Fruit fly (Drosophila melanogaster) whole organism, pupa: Measurements from ENCODE around the gene SmydA-8.
A peak's percentile ranks its signal among the peaks of the same experiment; 100 is the strongest.

ENCODE experiments used
- CG10348 ChIP-seq: fragments of 200-800 bp; sonication (Bioruptor generic); IDR thresholded peaks from 2 replicates; pipeline ENCODE4 v1.3.6; 2022; ENCODE audit warnings: missing biosample characterization, missing genetic modification characterization
- CG12605 ChIP-seq: fragments of 200-800 bp; sonication (Bioruptor generic); IDR thresholded peaks from 2 replicates; pipeline ENCODE4 v1.3.6; 2022; ENCODE audit warnings: missing biosample characterization, missing genetic modification characterization
- CG14655 ChIP-seq: fragments of 200-800 bp; sonication (Bioruptor generic); optimal IDR thresholded peaks from 3 replicates; lab custom pipeline; 2017; ENCODE audit warnings: mild to moderate bottlenecking, missing biosample characterization, missing genetic modification reagents, missing genetic modification characterization
- CG15710 ChIP-seq: fragments of 200-800 bp; sonication (Bioruptor generic); optimal IDR thresholded peaks from 2 replicates; lab custom pipeline; 2018; ENCODE audit warnings: missing biosample characterization, mild to moderate bottlenecking, missing genetic modification characterization, moderate library complexity
- CG17806 ChIP-seq: fragments of 200-800 bp; sonication (Bioruptor generic); optimal IDR thresholded peaks from 2 replicates; lab custom pipeline; 2018; ENCODE audit warnings: missing biosample characterization, mild to moderate bottlenecking, missing genetic modification characterization, moderate library complexity
- CG32121 ChIP-seq: fragments of 200-800 bp; sonication (Bioruptor generic); IDR thresholded peaks from 2 replicates; pipeline ENCODE4 v1.3.6; 2022; ENCODE audit warnings: missing biosample characterization, missing genetic modification characterization
- CG34367 ChIP-seq: fragments of 200-800 bp; sonication (Bioruptor generic); optimal IDR thresholded peaks from 2 replicates; lab custom pipeline; 2018; ENCODE audit warnings: missing biosample characterization, mild to moderate bottlenecking, missing genetic modification characterization
- CG4496 ChIP-seq: fragments of 200-800 bp; sonication (Bioruptor generic); IDR thresholded peaks from 3 replicates; pipeline ENCODE4 v1.3.6; 2022; ENCODE audit warnings: missing biosample characterization, missing genetic modification characterization
- CG8159 ChIP-seq: fragments of 200-800 bp; sonication (Bioruptor generic); optimal IDR thresholded peaks from 3 replicates; lab custom pipeline; 2018; ENCODE audit warnings: missing biosample characterization, mild to moderate bottlenecking, missing genetic modification characterization, moderate library complexity
- CG8301 ChIP-seq: fragments of 200-800 bp; sonication (Bioruptor generic); optimal IDR thresholded peaks from 2 replicates; lab custom pipeline; 2018; ENCODE audit warnings: missing biosample characterization, mild to moderate bottlenecking, missing genetic modification characterization
- CG9948 ChIP-seq: fragments of 200-800 bp; sonication (Bioruptor generic); optimal IDR thresholded peaks from 2 replicates; lab custom pipeline; 2018; ENCODE audit warnings: missing biosample characterization, mild to moderate bottlenecking, missing genetic modification characterization, moderate library complexity
- D1 ChIP-seq: fragments of 200-800 bp; sonication (Bioruptor generic); optimal IDR thresholded peaks from 2 replicates; lab custom pipeline; 2018; ENCODE audit warnings: missing biosample characterization, mild to moderate bottlenecking, missing genetic modification characterization, moderate library complexity
- EcR ChIP-seq: fragments of 200-800 bp; sonication (Bioruptor generic); optimal IDR thresholded peaks from 3 replicates; lab custom pipeline; 2019; ENCODE audit warnings: missing biosample characterization, missing genetic modification characterization, mild to moderate bottlenecking, moderate library complexity, missing genetic modification reagents
- Ets98B ChIP-seq: fragments of 200-800 bp; sonication (Bioruptor generic); IDR thresholded peaks from 2 replicates; pipeline ENCODE4 v1.3.6; 2022; ENCODE audit warnings: missing biosample characterization, missing genetic modification characterization
- Pif1A ChIP-seq: fragments of 200-800 bp; sonication (Bioruptor generic); optimal IDR thresholded peaks from 3 replicates; lab custom pipeline; 2016; ENCODE audit warnings: missing biosample characterization, missing genetic modification characterization
- Pif1B ChIP-seq: fragments of 200-800 bp; sonication (Bioruptor generic); optimal IDR thresholded peaks from 3 replicates; lab custom pipeline; 2016; ENCODE audit warnings: missing biosample characterization, missing genetic modification characterization
- Snoo ChIP-seq: fragments of 200-800 bp; sonication (Bioruptor generic); optimal IDR thresholded peaks from 3 replicates; lab custom pipeline; 2017; ENCODE audit warnings: missing biosample characterization, mild to moderate bottlenecking, missing genetic modification characterization, inconsistent platforms
- fd96Ca ChIP-seq: fragments of 200-800 bp; sonication (Bioruptor generic); IDR thresholded peaks from 3 replicates; pipeline ENCODE4 v1.3.6; 2022; ENCODE audit warnings: missing biosample characterization, missing genetic modification characterization
- gl ChIP-seq: fragments of 200-800 bp; sonication (Bioruptor generic); optimal IDR thresholded peaks from 2 replicates; lab custom pipeline; 2018; ENCODE audit warnings: missing biosample characterization, mild to moderate bottlenecking, missing genetic modification characterization
- rn ChIP-seq: fragments of 200-800 bp; sonication (Bioruptor generic); IDR thresholded peaks from 2 replicates; pipeline ENCODE4 v1.3.6; 2022; ENCODE audit warnings: missing biosample characterization, missing genetic modification characterization

SmydA-8 gene

DNA sequence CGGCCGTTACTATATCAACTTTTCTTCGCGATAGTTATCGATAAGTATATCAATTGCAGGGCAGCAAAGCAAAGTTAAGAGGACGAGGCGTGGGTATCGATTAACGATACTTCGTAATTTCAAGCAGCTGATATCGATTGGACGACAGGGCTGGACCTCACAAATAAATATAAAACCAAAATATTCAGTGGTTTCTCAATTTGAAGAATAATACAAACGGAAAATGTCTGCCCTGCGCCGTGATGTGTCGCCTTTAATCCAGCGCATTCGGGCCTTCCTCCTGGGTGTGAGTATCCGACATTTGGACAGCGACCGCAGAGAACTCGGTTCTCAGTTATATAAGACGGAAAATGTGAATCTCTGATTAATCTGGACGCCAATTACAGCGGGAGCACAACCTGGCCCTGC, 41.2 kb downstream of the SmydA-8 start, which contains the start of gene ND-B14.5A:
TSS of gene ND-B14.5A (plus strand) at position 107 of the 408 bp plus-strand sequence.
- TF ChIP-seq CG4496 (GFP tag; lab: Robert Waterston, UW) (0 out of 3 replicates have a peak, but pooled peaks have one; percentile 18), Pif1B (GFP tag; lab: Kevin White, UChicago) (no peak)

DNA sequence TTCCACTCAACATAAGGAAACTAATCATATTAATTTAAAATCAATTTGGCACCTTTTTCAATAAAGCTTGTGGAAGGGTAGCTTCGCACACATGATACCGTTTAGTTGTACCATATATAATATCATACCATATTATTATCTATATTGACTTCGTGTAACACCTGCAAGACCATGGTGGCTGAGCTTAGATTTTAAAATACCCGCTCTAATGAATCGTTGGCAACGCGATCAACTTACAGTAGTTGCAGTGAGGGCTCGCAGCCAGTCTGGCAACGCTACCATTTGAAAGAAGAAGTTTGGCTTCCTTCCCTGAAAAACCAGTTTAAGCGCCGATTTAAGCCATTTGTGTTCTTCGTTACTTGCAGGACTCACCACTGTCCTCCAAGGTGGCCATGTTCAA, 43.2 kb downstream of the SmydA-8 start:
- TF ChIP-seq CG15710 (tag; lab: Kevin White, UChicago): no peak
- no peak for TF ChIP-seq rn
- no peak for TF ChIP-seq CG12605
- TF ChIP-seq gl (tag; lab: Kevin White, UChicago): no peak
- no peak for TF ChIP-seq CG10348 (GFP tag; lab: Robert Waterston, UW)
- no peak for TF ChIP-seq CG14655 (GFP tag; lab: Kevin White, UChicago)
- TF ChIP-seq EcR: no peak
- no peak for TF ChIP-seq fd96Ca (GFP tag; lab: Robert Waterston, UW)
- TF ChIP-seq CG9948 (tag; lab: Kevin White, UChicago): no peak
- TF ChIP-seq Snoo (tag; lab: Kevin White, UChicago): no peak
- TF ChIP-seq CG4496 (GFP tag; lab: Robert Waterston, UW): no peak
- no peak for TF ChIP-seq CG8159 (tag; lab: Kevin White, UChicago)
- TF ChIP-seq Pif1A (GFP tag; lab: Kevin White, UChicago): no peak
- TF ChIP-seq Ets98B (GFP tag; lab: Robert Waterston, UW): no peak
- no peak for TF ChIP-seq Pif1B (GFP tag; lab: Kevin White, UChicago)
- TF ChIP-seq, all 21 proteins: peak for 0

dm6 chrX:2168485-2169199, 45.0 kb downstream of the SmydA-8 start:
- TF ChIP-seq CG32121 (GFP tag; lab: Robert Waterston, UW): peak; percentile 62
- no peak for TF ChIP-seq CG12605
- TF ChIP-seq CG34367: no peak
- TF ChIP-seq, all 21 proteins: peak for 1

dm6 chrX:2166129-2166528, 47.5 kb downstream of the SmydA-8 start:
- TF ChIP-seq fd96Ca (GFP tag; lab: Robert Waterston, UW): peak; percentile 87
- TF ChIP-seq CG9948 (tag; lab: Kevin White, UChicago): no peak
- TF ChIP-seq Pif1B (GFP tag; lab: Kevin White, UChicago): no peak
- TF ChIP-seq Pif1A (GFP tag; lab: Kevin White, UChicago): no peak
- TF ChIP-seq CG32121 (GFP tag; lab: Robert Waterston, UW): peak; percentile 69
- TF ChIP-seq CG34367: no peak
- 0 out of 2 replicates have a peak, but pooled peaks have one; percentile 47 for TF ChIP-seq CG10348 (GFP tag; lab: Robert Waterston, UW)
- peak; percentile 80 for TF ChIP-seq CG8301 (tag; lab: Kevin White, UChicago)
- TF ChIP-seq Snoo (tag; lab: Kevin White, UChicago): no peak
- no peak for TF ChIP-seq CG14655 (GFP tag; lab: Kevin White, UChicago)
- TF ChIP-seq D1 (tag; lab: Kevin White, UChicago): no peak
- TF ChIP-seq CG8159 (tag; lab: Kevin White, UChicago): no peak
- peak; percentile 85 for TF ChIP-seq Ets98B (GFP tag; lab: Robert Waterston, UW)
- TF ChIP-seq CG4496 (GFP tag; lab: Robert Waterston, UW): peak; percentile 90
- TF ChIP-seq CG12605: peak; percentile 64
- TF ChIP-seq rn: peak; percentile 49; the same call in 1 of the 2 replicates
- TF ChIP-seq CG15710 (tag; lab: Kevin White, UChicago): no peak
- TF ChIP-seq, all 21 proteins: peak for 8

dm6 chrX:2165394-2165793, 48.2 kb downstream of the SmydA-8 start:
- TF ChIP-seq CG10348 (GFP tag; lab: Robert Waterston, UW): peak; percentile 36; the same call in 1 of the 2 replicates
- TF ChIP-seq CG8301 (tag; lab: Kevin White, UChicago): peak; percentile 16
- no peak for TF ChIP-seq CG34367
- TF ChIP-seq CG4496 (GFP tag; lab: Robert Waterston, UW): peak; percentile 79
- peak; percentile 82 for TF ChIP-seq CG32121 (GFP tag; lab: Robert Waterston, UW)
- 0 out of 2 replicates have a peak, but pooled peaks have one; percentile 15 for TF ChIP-seq CG12605
- TF ChIP-seq Snoo (tag; lab: Kevin White, UChicago): no peak
- TF ChIP-seq Ets98B (GFP tag; lab: Robert Waterston, UW): peak; percentile 81
- peak; percentile 80 for TF ChIP-seq fd96Ca (GFP tag; lab: Robert Waterston, UW)

DNA sequence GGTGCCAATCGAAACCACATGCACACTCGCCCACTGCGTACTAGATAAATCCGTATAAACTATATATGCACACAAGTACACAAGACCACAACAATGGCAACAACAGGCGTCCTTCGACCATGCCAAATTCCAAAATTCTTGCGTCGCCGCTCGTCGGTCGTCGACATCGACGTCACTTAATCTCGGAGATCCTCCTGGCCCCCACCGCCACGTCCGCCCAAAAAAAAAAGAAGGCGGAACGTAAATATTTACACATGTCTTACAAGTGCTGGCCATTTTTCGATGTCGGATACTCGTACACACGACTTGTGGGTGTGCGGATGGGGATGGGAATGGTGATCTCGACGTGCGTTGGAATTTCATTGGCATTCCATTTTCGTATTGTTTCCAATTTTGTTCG, 50.3 kb downstream of the SmydA-8 start:
- no peak for TF ChIP-seq CG10348 (GFP tag; lab: Robert Waterston, UW)
- TF ChIP-seq CG17806 (tag; lab: Kevin White, UChicago): no peak
- no peak for TF ChIP-seq CG34367
- no peak for TF ChIP-seq D1 (tag; lab: Kevin White, UChicago)
- no peak for TF ChIP-seq fd96Ca (GFP tag; lab: Robert Waterston, UW)
- TF ChIP-seq CG14655 (GFP tag; lab: Kevin White, UChicago): no peak
- no peak for TF ChIP-seq EcR
- no peak for TF ChIP-seq CG4496 (GFP tag; lab: Robert Waterston, UW)
- TF ChIP-seq CG8301 (tag; lab: Kevin White, UChicago): no peak
- TF ChIP-seq Snoo (tag; lab: Kevin White, UChicago): no peak
- no peak for TF ChIP-seq Pif1B (GFP tag; lab: Kevin White, UChicago)
- no peak for TF ChIP-seq CG8159 (tag; lab: Kevin White, UChicago)
- TF ChIP-seq Pif1A (GFP tag; lab: Kevin White, UChicago): no peak
- TF ChIP-seq rn: no peak
- TF ChIP-seq CG15710 (tag; lab: Kevin White, UChicago): no peak
